Fruit fly (Drosophila melanogaster) whole organism, embryonic: ENCODE results near the gene CG7402.

Experiments
- Aef1 ChIP-seq: fragments of 200-800 bp; sonication (Bioruptor generic); IDR thresholded peaks from 3 replicates; pipeline ENCODE4 v1.3.6; 2022; ENCODE audit warnings: missing biosample characterization, missing genetic modification characterization
- Antp ChIP-seq: fragments of 200-800 bp; sonication (Bioruptor generic); optimal IDR thresholded peaks from 3 replicates; lab custom pipeline; 2016; ENCODE audit warnings: missing biosample characterization, missing genetic modification characterization
- CG10267 ChIP-seq: fragments of 200-800 bp; sonication (Bioruptor generic); optimal IDR thresholded peaks from 2 replicates; lab custom pipeline; 2018; ENCODE audit warnings: missing biosample characterization, mild to moderate bottlenecking, missing genetic modification characterization, moderate library complexity
- CG10543 ChIP-seq: fragments of 200-800 bp; sonication (Bioruptor generic); optimal IDR thresholded peaks from 3 replicates; lab custom pipeline; 2017; ENCODE audit warnings: missing biosample characterization, mild to moderate bottlenecking, missing genetic modification characterization, moderate library complexity
- CG11247 ChIP-seq: fragments of 200-800 bp; sonication (Bioruptor generic); IDR thresholded peaks from 2 replicates; pipeline ENCODE4 v1.3.6; 2022; ENCODE audit warnings: missing biosample characterization, missing genetic modification characterization
- CG12744 ChIP-seq: fragments of 200-800 bp; sonication (Bioruptor generic); optimal IDR thresholded peaks from 2 replicates; lab custom pipeline; 2016; ENCODE audit warnings: missing biosample characterization, missing genetic modification characterization
- CG12942 ChIP-seq: fragments of 200-800 bp; sonication (Bioruptor generic); optimal IDR thresholded peaks from 3 replicates; lab custom pipeline; 2016; ENCODE audit warnings: missing biosample characterization, missing genetic modification characterization
- CG15011 ChIP-seq: fragments of 200-800 bp; sonication (Bioruptor generic); optimal IDR thresholded peaks from 3 replicates; lab custom pipeline; 2018; ENCODE audit warnings: missing biosample characterization, mild to moderate bottlenecking, missing genetic modification characterization
- CG15696 ChIP-seq: fragments of 200-800 bp; sonication (Bioruptor generic); optimal IDR thresholded peaks from 2 replicates; lab custom pipeline; 2019; ENCODE audit warnings: missing biosample characterization, mild to moderate bottlenecking, missing genetic modification characterization, moderate library complexity
- CG17912 ChIP-seq: fragments of 200-800 bp; sonication (Bioruptor generic); optimal IDR thresholded peaks from 2 replicates; lab custom pipeline; 2018; ENCODE audit warnings: missing biosample characterization, mild to moderate bottlenecking, missing genetic modification characterization
- CG18011 ChIP-seq: fragments of 200-800 bp; sonication (Bioruptor generic); optimal IDR thresholded peaks from 2 replicates; lab custom pipeline; 2017; ENCODE audit warnings: missing biosample characterization, missing genetic modification characterization, mild to moderate bottlenecking, moderate library complexity, missing genotype
- CG2875 ChIP-seq: fragments of 200-800 bp; sonication (Bioruptor generic); optimal IDR thresholded peaks from 2 replicates; lab custom pipeline; 2017; ENCODE audit warnings: missing biosample characterization, mild to moderate bottlenecking, missing genetic modification characterization, missing genetic modification reagents
- CG3838 ChIP-seq: fragments of 200-800 bp; sonication (Bioruptor generic); optimal IDR thresholded peaks from 3 replicates; lab custom pipeline; 2016; ENCODE audit warnings: missing biosample characterization, missing genetic modification characterization
- CG42726 ChIP-seq: fragments of 200-800 bp; sonication (Bioruptor generic); IDR thresholded peaks from 2 replicates; pipeline ENCODE4 v1.3.6; 2022; ENCODE audit warnings: missing biosample characterization, missing genetic modification characterization; ENCODE audit not compliant: partially characterized antibody
- CG5180 ChIP-seq: fragments of 200-800 bp; sonication (Bioruptor generic); optimal IDR thresholded peaks from 3 replicates; lab custom pipeline; 2017; ENCODE audit warnings: missing biosample characterization, missing genetic modification characterization, mild to moderate bottlenecking, moderate library complexity, missing genetic modification reagents
- CG6272 ChIP-seq: fragments of 200-800 bp; sonication (Bioruptor generic); IDR thresholded peaks from 2 replicates; pipeline ENCODE4 v1.3.6; 2022; ENCODE audit warnings: missing biosample characterization, missing genetic modification characterization
- CG6765 ChIP-seq: fragments of 200-800 bp; sonication (Bioruptor generic); optimal IDR thresholded peaks from 3 replicates; lab custom pipeline; 2017; ENCODE audit warnings: missing biosample characterization, mild to moderate bottlenecking, missing genetic modification characterization
- CG7271 ChIP-seq: fragments of 200-800 bp; sonication (Bioruptor generic); optimal IDR thresholded peaks from 2 replicates; lab custom pipeline; 2018; ENCODE audit warnings: missing biosample characterization, mild to moderate bottlenecking, missing genetic modification characterization, moderate library complexity
- CG8359 ChIP-seq: fragments of 200-800 bp; sonication (Bioruptor generic); optimal IDR thresholded peaks from 2 replicates; lab custom pipeline; 2017; ENCODE audit warnings: missing biosample characterization, mild to moderate bottlenecking, missing genetic modification characterization, borderline replicate concordance
- CG8388 ChIP-seq: fragments of 200-800 bp; sonication (Bioruptor generic); optimal IDR thresholded peaks from 2 replicates; lab custom pipeline; 2019; ENCODE audit warnings: missing biosample characterization, mild to moderate bottlenecking, missing genetic modification characterization, moderate library complexity
- CG9437 ChIP-seq: fragments of 200-800 bp; sonication (Bioruptor generic); optimal IDR thresholded peaks from 2 replicates; lab custom pipeline; 2018; ENCODE audit warnings: missing biosample characterization, mild to moderate bottlenecking, missing genetic modification characterization
- CG9609 ChIP-seq: fragments of 200-800 bp; sonication (Bioruptor generic); optimal IDR thresholded peaks from 3 replicates; lab custom pipeline; 2016; ENCODE audit warnings: missing biosample characterization, missing genetic modification characterization
- CG9727 ChIP-seq: fragments of 200-800 bp; sonication (Bioruptor generic); optimal IDR thresholded peaks from 3 replicates; lab custom pipeline; 2017; ENCODE audit warnings: missing biosample characterization, mild to moderate bottlenecking, missing genetic modification characterization
- CTCF ChIP-seq: fragments of 200-800 bp; sonication (Bioruptor generic); optimal IDR thresholded peaks from 2 replicates; lab custom pipeline; 2017; ENCODE audit warnings: missing biosample characterization, mild to moderate bottlenecking, missing genetic modification characterization, moderate library complexity
- Dll ChIP-seq: fragments of 200-800 bp; sonication (Bioruptor generic); IDR thresholded peaks from 4 replicates; pipeline ENCODE4 v1.3.6; 2022; ENCODE audit warnings: missing biosample characterization, missing genetic modification characterization; ENCODE audit not compliant: partially characterized antibody
- Doc3 ChIP-seq: fragments of 200-800 bp; sonication (Bioruptor generic); IDR thresholded peaks from 3 replicates; pipeline ENCODE4 v1.3.6; 2022; ENCODE audit warnings: missing biosample characterization, missing genetic modification characterization; ENCODE audit not compliant: partially characterized antibody
- Jarid2 ChIP-seq: fragments of 200-800 bp; sonication (Bioruptor generic); optimal IDR thresholded peaks from 3 replicates; lab custom pipeline; 2017; ENCODE audit warnings: mild to moderate bottlenecking, missing biosample characterization, missing genetic modification reagents, missing genetic modification characterization
- Max ChIP-seq: fragments of 200-800 bp; sonication (Bioruptor generic); optimal IDR thresholded peaks from 2 replicates; lab custom pipeline; 2016; ENCODE audit warnings: missing biosample characterization, mild to moderate bottlenecking, missing genetic modification characterization
- Ptx1 ChIP-seq: fragments of 200-800 bp; sonication (Bioruptor generic); IDR thresholded peaks from 2 replicates; pipeline ENCODE4 v1.3.6; 2022; ENCODE audit warnings: missing biosample characterization, missing genetic modification characterization
- aop ChIP-seq: fragments of 200-800 bp; sonication (Bioruptor generic); IDR thresholded peaks from 2 replicates; pipeline ENCODE4 v1.3.6; 2022; ENCODE audit warnings: missing biosample characterization, missing genetic modification characterization
- bowl ChIP-seq: fragments of 200-800 bp; sonication (Bioruptor generic); IDR thresholded peaks from 2 replicates; pipeline ENCODE4 v1.3.6; 2022; ENCODE audit warnings: missing biosample characterization, missing genetic modification characterization
- corto ChIP-seq: fragments of 200-800 bp; sonication (Bioruptor generic); optimal IDR thresholded peaks from 2 replicates; lab custom pipeline; 2016; ENCODE audit warnings: missing biosample characterization, mild to moderate bottlenecking, missing genetic modification characterization, moderate library complexity
- crol ChIP-seq: fragments of 200-800 bp; sonication (Bioruptor generic); IDR thresholded peaks from 2 replicates; pipeline ENCODE4 v1.3.6; 2022; ENCODE audit warnings: missing biosample characterization, missing genetic modification characterization
- fd102C ChIP-seq: fragments of 200-800 bp; sonication (Bioruptor generic); optimal IDR thresholded peaks from 2 replicates; lab custom pipeline; 2018; ENCODE audit warnings: missing biosample characterization, mild to moderate bottlenecking, missing genetic modification characterization, moderate library complexity
- grau ChIP-seq: fragments of 200-800 bp; optimal IDR thresholded peaks from 3 replicates; lab custom pipeline; 2019; ENCODE audit warnings: missing biosample characterization, mild to moderate bottlenecking, missing genetic modification characterization, moderate library complexity
- hkb ChIP-seq, 2 experiments: fragments of 200-800 bp in 1 of 2; fragments of >200 bp in 1 of 2; sonication (Bioruptor generic) in 1 of 2; IDR thresholded peaks in 1 of 2; optimal IDR thresholded peaks in 1 of 2; 2 replicates each; pipeline versions ENCODE4 v1.3.6 to Lab custom; 2017 to 2022; ENCODE audit warnings: missing biosample characterization in 1 of 2, missing genetic modification characterization in 1 of 2
- lbe ChIP-seq: fragments of 200-800 bp; sonication (Bioruptor generic); optimal IDR thresholded peaks from 2 replicates; lab custom pipeline; 2016; ENCODE audit warnings: missing biosample characterization, mild to moderate bottlenecking, missing genetic modification characterization
- nom ChIP-seq: fragments of 200-800 bp; sonication (Bioruptor generic); optimal IDR thresholded peaks from 2 replicates; lab custom pipeline; 2017; ENCODE audit warnings: missing biosample characterization, missing genetic modification characterization, mild to moderate bottlenecking, moderate library complexity, missing genetic modification reagents
- pfk ChIP-seq: fragments of 200-800 bp; sonication (Bioruptor generic); optimal IDR thresholded peaks from 2 replicates; lab custom pipeline; 2018; ENCODE audit warnings: missing biosample characterization, mild to moderate bottlenecking, missing genetic modification characterization, moderate library complexity
- pros ChIP-seq: fragments of 200-800 bp; sonication (Bioruptor generic); optimal IDR thresholded peaks from 3 replicates; lab custom pipeline; 2019; ENCODE audit warnings: missing biosample characterization, mild to moderate bottlenecking, missing genetic modification characterization, moderate library complexity
- psq ChIP-seq: fragments of 200-800 bp; sonication (Bioruptor generic); optimal IDR thresholded peaks from 2 replicates; lab custom pipeline; 2017; ENCODE audit warnings: missing biosample characterization, missing genetic modification characterization
- row ChIP-seq: fragments of 200-800 bp; sonication (Bioruptor generic); IDR thresholded peaks from 3 replicates; pipeline ENCODE4 v1.3.6; 2022; ENCODE audit warnings: missing biosample characterization, missing genetic modification characterization
- run ChIP-seq: fragments of 200-800 bp; sonication (Bioruptor generic); optimal IDR thresholded peaks from 3 replicates; lab custom pipeline; 2018; ENCODE audit warnings: missing biosample characterization, mild to moderate bottlenecking, missing genetic modification characterization
- salm ChIP-seq: fragments of 200-800 bp; sonication (Bioruptor generic); optimal IDR thresholded peaks from 2 replicates; lab custom pipeline; 2018; ENCODE audit warnings: missing biosample characterization, mild to moderate bottlenecking, missing genetic modification characterization
- sc ChIP-seq, 3 experiments: fragments of >200 bp in 2 of 3; fragments of 200-800 bp in 1 of 3; sonication (Bioruptor generic) in 1 of 3; optimal IDR thresholded peaks; 2 replicates in 2 of 3; 3 replicates in 1 of 3; lab custom pipeline; 2017; ENCODE audit warnings: mild to moderate bottlenecking in 1 of 3, missing biosample characterization in 1 of 3, missing genetic modification characterization in 1 of 3, missing genetic modification reagents in 1 of 3
- sob ChIP-seq: fragments of 200-800 bp; sonication (Bioruptor generic); IDR thresholded peaks from 2 replicates; pipeline ENCODE4 v1.3.6; 2022; ENCODE audit warnings: missing biosample characterization, missing genetic modification characterization
- vfl ChIP-seq: fragments of 200-800 bp; sonication (Bioruptor generic); optimal IDR thresholded peaks from 2 replicates; lab custom pipeline; 2016; ENCODE audit warnings: missing biosample characterization, missing genetic modification characterization
- vvl ChIP-seq: fragments of 200-800 bp; sonication (Bioruptor generic); IDR thresholded peaks from 2 replicates; pipeline ENCODE4 v1.3.6; 2022; ENCODE audit warnings: missing biosample characterization, missing genetic modification characterization
- wor ChIP-seq: fragments of 200-800 bp; sonication (Bioruptor generic); IDR thresholded peaks from 2 replicates; pipeline ENCODE4 v1.3.6; 2022; ENCODE audit warnings: missing biosample characterization, missing genetic modification characterization

CG7402 gene

dm6 chr3L:17907609-17908160 is 20.2 kb downstream of the CG7402 start, which contains the start of the genes Prestin and Wdr92 (continued):
- TF ChIP-seq fd102C (GFP tag; lab: Kevin White, UChicago) = no peak
- no peak for TF ChIP-seq CG7271 (tag; lab: Kevin White, UChicago)
- TF ChIP-seq CG8388 (GFP tag; lab: Kevin White, UChicago) = no peak
- no peak for TF ChIP-seq pfk (GFP tag; lab: Kevin White, UChicago)
- TF ChIP-seq pros = no peak
- TF ChIP-seq Dll = peak; percentile 94
- TF ChIP-seq Ptx1 (GFP tag; lab: Robert Waterston, UW) = no peak
- TF ChIP-seq CG11247 = no peak
- peak; percentile 23 for TF ChIP-seq grau (tag; lab: Kevin White, UChicago)
- no peak for TF ChIP-seq CG8359 (GFP tag; lab: Kevin White, UChicago)
- no peak for TF ChIP-seq CG3838 (GFP tag; lab: Kevin White, UChicago)
- peak; percentile 6 for TF ChIP-seq psq (GFP tag; lab: Kevin White, UChicago)
- no peak for TF ChIP-seq run (tag; lab: Kevin White, UChicago)
- no peak for TF ChIP-seq CG15011
- no peak for TF ChIP-seq CG9727 (GFP tag; lab: Kevin White, UChicago)
- peak; percentile 21 for TF ChIP-seq corto (GFP tag; lab: Kevin White, UChicago)
- TF ChIP-seq CG9609 = no peak
- peak; percentile 89 for TF ChIP-seq Doc3 (GFP tag; lab: Robert Waterston, UW)
- TF ChIP-seq CG6272 (GFP tag; lab: Robert Waterston, UW) = no peak
- TF ChIP-seq bowl (GFP tag; lab: Robert Waterston, UW) = peak; percentile 26; the same call in 1 of the 2 replicates
- TF ChIP-seq hkb (optimal IDR thresholded peaks at IDR 0.05; lab: Kevin White, UChicago) = no peak
- TF ChIP-seq hkb (GFP tag; IDR thresholded peaks at IDR 0.05; lab: Robert Waterston, UW) = peak; percentile 59; the same call in 1 of the 2 replicates
- TF ChIP-seq CG12942 (GFP tag; lab: Kevin White, UChicago) = no peak
- TF ChIP-seq CG18011 (GFP tag; lab: Kevin White, UChicago) = no peak
- TF ChIP-seq sc (optimal IDR thresholded peaks at IDR 0.05; lab: Kevin White, UChicago) = no peak
- no peak for TF ChIP-seq sc (GFP tag; optimal IDR thresholded peaks at IDR 0.05; lab: Kevin White, UChicago)
- TF ChIP-seq vvl (GFP tag; lab: Robert Waterston, UW) = peak; percentile 43; the same call in 1 of the 2 replicates
- peak; percentile 56 for TF ChIP-seq CTCF (GFP tag; lab: Kevin White, UChicago)
- no peak for TF ChIP-seq CG42726 (GFP tag; lab: Robert Waterston, UW)
- no peak for TF ChIP-seq aop (GFP tag; lab: Robert Waterston, UW)
- TF ChIP-seq CG10267 (tag; lab: Kevin White, UChicago) = peak; percentile 65
- no peak for TF ChIP-seq vfl (GFP tag; lab: Kevin White, UChicago)
- TF ChIP-seq salm = no peak
- TF ChIP-seq nom (GFP tag; lab: Kevin White, UChicago) = peak; percentile 77
- TF ChIP-seq CG5180 = no peak
- peak; percentile 45 for TF ChIP-seq CG10543 (GFP tag; lab: Kevin White, UChicago)
- peak; percentile 72 for TF ChIP-seq row
- TF ChIP-seq CG6765 = no peak
- no peak for TF ChIP-seq CG15696 (tag; lab: Kevin White, UChicago)
- TF ChIP-seq Jarid2 (GFP tag; lab: Kevin White, UChicago) = peak; percentile 97
- no peak for TF ChIP-seq CG9437 (GFP tag; lab: Kevin White, UChicago)
- no peak for TF ChIP-seq CG17912 (GFP tag; lab: Kevin White, UChicago)
- TF ChIP-seq Aef1 (GFP tag; lab: Robert Waterston, UW) = no peak; the same call in 2 of the 3 replicates
- no peak for TF ChIP-seq Max
- TF ChIP-seq CG12744 (GFP tag; lab: Kevin White, UChicago) = no peak
- TF ChIP-seq CG2875 (GFP tag; lab: Kevin White, UChicago) = no peak
- TF ChIP-seq lbe (GFP tag; lab: Kevin White, UChicago) = peak; percentile 53
- no peak for TF ChIP-seq wor (GFP tag; lab: Robert Waterston, UW)
- TF ChIP-seq sob (GFP tag; lab: Robert Waterston, UW) = peak; percentile 13; the same call in 1 of the 2 replicates
- TF ChIP-seq Antp (GFP tag; lab: Kevin White, UChicago) = no peak
- no peak for TF ChIP-seq crol (GFP tag; lab: Robert Waterston, UW)
